Fruit fly (Drosophila melanogaster) whole organism, wandering third instar larva: ENCODE results near the gene CG12814.

Source experiments
- Abd-B ChIP-seq: fragments of >200 bp; optimal IDR thresholded peaks from 2 replicates; lab custom pipeline; 2017; ENCODE audit warnings: missing biosample characterization, missing genetic modification characterization
- CG9705 ChIP-seq: fragments of 200-800 bp; sonication (Bioruptor generic); optimal IDR thresholded peaks from 2 replicates; lab custom pipeline; 2018; ENCODE audit warnings: missing biosample characterization, mild to moderate bottlenecking, missing genetic modification characterization
- Dfd ChIP-seq: fragments of >200 bp; optimal IDR thresholded peaks from 2 replicates; lab custom pipeline; 2017; ENCODE audit warnings: missing biosample characterization, missing genetic modification characterization
- GATAd ChIP-seq: sonication (Bioruptor generic); optimal IDR thresholded peaks from 2 replicates; lab custom pipeline; 2016; ENCODE audit warnings: missing biosample characterization, missing genetic modification characterization
- Hnf4 ChIP-seq: fragments of 200-800 bp; sonication (Bioruptor generic); optimal IDR thresholded peaks from 2 replicates; lab custom pipeline; 2016; ENCODE audit warnings: missing biosample characterization, mild to moderate bottlenecking, missing genetic modification characterization
- Hr78 ChIP-seq: fragments of >200 bp; optimal IDR thresholded peaks from 2 replicates; lab custom pipeline; 2017; ENCODE audit warnings: missing biosample characterization, missing genetic modification characterization
- Hr83 ChIP-seq: fragments of 200-300 bp; sonication (Bioruptor generic); optimal IDR thresholded peaks from 2 replicates; lab custom pipeline; 2016; ENCODE audit warnings: missing biosample characterization, mild to moderate bottlenecking, missing genetic modification characterization, moderate library complexity; ENCODE audit not compliant: poor library complexity, severe bottlenecking
- Mio ChIP-seq: sonication (Bioruptor generic); optimal IDR thresholded peaks from 2 replicates; lab custom pipeline; 2016; ENCODE audit warnings: missing biosample characterization, missing genetic modification characterization
- N ChIP-seq: fragments of >200 bp; optimal IDR thresholded peaks from 2 replicates; lab custom pipeline; 2018; ENCODE audit warnings: missing biosample characterization, missing external identifiers, missing genetic modification characterization
- Rel ChIP-seq, 2 experiments: fragments of 200-800 bp; sonication (Bioruptor generic) in 1 of 2; optimal IDR thresholded peaks; 2 replicates in 1 of 2; 3 replicates in 1 of 2; lab custom pipeline; 2016 to 2019; ENCODE audit warnings: mild to moderate bottlenecking in 2 of 2, missing biosample characterization in 2 of 2, missing genetic modification characterization in 2 of 2, moderate library complexity in 1 of 2
- Vsx2 ChIP-seq: fragments of 200-300, 225-300 bp; sonication (Bioruptor generic); optimal IDR thresholded peaks from 2 replicates; lab custom pipeline; 2018; ENCODE audit warnings: missing biosample characterization, missing genetic modification characterization; ENCODE audit not compliant: partially characterized antibody
- br ChIP-seq: fragments of 200-800 bp; sonication (Bioruptor generic); optimal IDR thresholded peaks from 2 replicates; lab custom pipeline; 2016; ENCODE audit warnings: missing biosample characterization, missing genetic modification characterization
- brk ChIP-seq: fragments of 200-800 bp; sonication (Bioruptor generic); optimal IDR thresholded peaks from 2 replicates; lab custom pipeline; 2016; ENCODE audit warnings: missing biosample characterization, mild to moderate bottlenecking, missing genetic modification characterization
- dmrt93B ChIP-seq: fragments of 200-800 bp; sonication (Bioruptor generic); optimal IDR thresholded peaks from 2 replicates; lab custom pipeline; 2018; ENCODE audit warnings: missing biosample characterization, mild to moderate bottlenecking, missing genetic modification characterization
- dsf ChIP-seq: sonication (Bioruptor generic); optimal IDR thresholded peaks from 2 replicates; lab custom pipeline; 2016; ENCODE audit warnings: missing biosample characterization, missing genetic modification characterization, borderline replicate concordance
- ey ChIP-seq: fragments of 200-800 bp; sonication (Bioruptor generic); optimal IDR thresholded peaks from 2 replicates; lab custom pipeline; 2016; ENCODE audit warnings: missing biosample characterization, missing genetic modification characterization
- foxo ChIP-seq, 2 experiments: fragments of 200-800 bp; sonication (Bioruptor generic); optimal IDR thresholded peaks; 2 replicates in 1 of 2; 3 replicates in 1 of 2; lab custom pipeline; 2016 to 2017; ENCODE audit warnings: missing biosample characterization in 2 of 2, missing genetic modification characterization in 2 of 2
- jim ChIP-seq: fragments of 175-275, 200-325 bp; sonication (Bioruptor generic); optimal IDR thresholded peaks from 2 replicates; lab custom pipeline; 2016; ENCODE audit warnings: missing biosample characterization, mild to moderate bottlenecking, missing genetic modification characterization
- rgr ChIP-seq: fragments of 200-800 bp; sonication (Bioruptor generic); optimal IDR thresholded peaks from 3 replicates; lab custom pipeline; 2016; ENCODE audit warnings: missing biosample characterization, mild to moderate bottlenecking, missing genetic modification characterization
- sage ChIP-seq: fragments of 200-800 bp; sonication (Bioruptor generic); optimal IDR thresholded peaks from 2 replicates; lab custom pipeline; 2016; ENCODE audit warnings: missing biosample characterization, mild to moderate bottlenecking, missing genetic modification characterization
- usp ChIP-seq: fragments of >200 bp; optimal IDR thresholded peaks from 2 replicates; lab custom pipeline; 2017; ENCODE audit warnings: missing biosample characterization, missing genetic modification characterization
- woc ChIP-seq: sonication (Bioruptor generic); optimal IDR thresholded peaks from 2 replicates; lab custom pipeline; 2016; ENCODE audit warnings: missing biosample characterization, mild to moderate bottlenecking, missing genetic modification characterization

Gene CG12814

DNA sequence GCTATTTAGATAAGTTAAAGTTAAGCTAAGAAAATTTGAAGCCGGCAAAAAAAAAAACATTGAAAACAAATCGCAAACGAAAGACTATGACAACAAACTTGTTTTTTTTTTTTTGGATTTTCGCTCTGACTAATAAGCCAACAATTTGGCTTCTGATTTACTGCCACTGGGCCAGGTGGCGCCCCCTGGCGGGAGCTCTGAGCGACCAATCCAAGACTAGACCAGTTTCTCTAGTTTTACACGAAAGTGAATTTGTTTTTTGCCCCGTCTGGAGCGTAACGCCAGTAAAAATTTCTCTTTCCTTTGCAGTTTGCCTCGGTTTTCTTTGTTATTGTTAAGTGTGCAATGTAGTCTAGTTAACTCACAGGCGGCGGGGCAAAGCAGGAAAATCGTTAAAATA is 64.6 kb downstream of the CG12814 start:
- no peak for TF ChIP-seq Hnf4
- TF ChIP-seq woc (GFP tag; lab: Kevin White, UChicago), result no peak
- TF ChIP-seq dsf (GFP tag; lab: Kevin White, UChicago), result no peak
- TF ChIP-seq Abd-B (GFP tag; lab: Kevin White, UChicago), result no peak
- TF ChIP-seq usp (GFP tag; lab: Kevin White, UChicago), result no peak
- no peak for TF ChIP-seq Hr78
- TF ChIP-seq Dfd (GFP tag; lab: Kevin White, UChicago), result no peak
- no peak for TF ChIP-seq GATAd (GFP tag; lab: Kevin White, UChicago)
- TF ChIP-seq ey (GFP tag; lab: Kevin White, UChicago), result no peak
- TF ChIP-seq foxo (GFP tag; optimal IDR thresholded peaks at IDR 0.05; lab: Kevin White, UChicago), result no peak
- no peak for TF ChIP-seq Mio (GFP tag; lab: Kevin White, UChicago)
- TF ChIP-seq br (GFP tag; lab: Kevin White, UChicago), result no peak
- TF ChIP-seq Vsx2 (GFP tag; lab: Kevin White, UChicago), result no peak
- no peak for TF ChIP-seq jim (GFP tag; lab: Kevin White, UChicago)
- no peak for TF ChIP-seq Rel (GFP tag; optimal IDR thresholded peaks at IDR 0.05; lab: Kevin White, UChicago)
- TF ChIP-seq Rel (tag; optimal IDR thresholded peaks at IDR 0.05; lab: Kevin White, UChicago), result no peak
- TF ChIP-seq brk (GFP tag; lab: Kevin White, UChicago), result no peak
- TF ChIP-seq N (GFP tag; lab: Kevin White, UChicago), result no peak
- no peak for TF ChIP-seq sage (GFP tag; lab: Kevin White, UChicago)
- TF ChIP-seq Hr83 (GFP tag; lab: Kevin White, UChicago), result no peak
- TF ChIP-seq rgr (GFP tag; lab: Kevin White, UChicago), result no peak

- TF ChIP-seq rgr (GFP tag; lab: Kevin White, UChicago) (no peak), CG9705 (GFP tag; lab: Kevin White, UChicago) (no peak), dmrt93B (no peak), N (GFP tag; lab: Kevin White, UChicago) (no peak)
Measured at dm6 chr3R:10121266-10121904, 68.0 kb downstream of the CG12814 start, which contains the start of the genes gammaSnap2 and ATPsynepsilonL. Gene gammaSnap2 (minus strand): TSS chr3R:10121400. Gene ATPsynepsilonL (plus strand): TSS chr3R:10121773.
